Fruit fly (Drosophila melanogaster) whole organism, embryonic: ENCODE results near the gene CG11089.

Experiments
- Abd-B ChIP-seq: fragments of 200-800 bp; sonication (Bioruptor generic); optimal IDR thresholded peaks from 2 replicates; lab custom pipeline; 2018; ENCODE audit warnings: missing biosample characterization, mild to moderate bottlenecking, missing genetic modification characterization, moderate library complexity
- CG32532 ChIP-seq: fragments of 200-800 bp; sonication (Bioruptor generic); IDR thresholded peaks from 2 replicates; pipeline ENCODE4 v1.3.6; 2022; ENCODE audit warnings: missing biosample characterization, missing genetic modification characterization
- Hr78 ChIP-seq, 2 experiments: fragments of 200-800 bp in 1 of 2; fragments of >200 bp in 1 of 2; sonication (Bioruptor generic) in 1 of 2; optimal IDR thresholded peaks; 2 replicates each; lab custom pipeline; 2017 to 2019; ENCODE audit warnings: missing biosample characterization in 2 of 2, missing genetic modification characterization in 2 of 2, mild to moderate bottlenecking in 1 of 2, moderate library complexity in 1 of 2
- crc ChIP-seq: fragments of 200-800 bp; sonication (Bioruptor generic); optimal IDR thresholded peaks from 2 replicates; lab custom pipeline; 2016; ENCODE audit warnings: missing biosample characterization, missing genetic modification characterization
- fu2 ChIP-seq: fragments of 200-800 bp; sonication (Bioruptor generic); optimal IDR thresholded peaks from 2 replicates; lab custom pipeline; 2016; ENCODE audit warnings: missing biosample characterization, missing genetic modification characterization
- h ChIP-seq: fragments of >200 bp; optimal IDR thresholded peaks from 2 replicates; lab custom pipeline; 2017
- hb ChIP-seq: fragments of 200-800 bp; sonication (Bioruptor generic); IDR thresholded peaks from 3 replicates; pipeline ENCODE4 v1.3.6; 2022; ENCODE audit warnings: missing biosample characterization, missing genetic modification characterization; ENCODE audit not compliant: partially characterized antibody

dm6 chr3R:24859701-24860100, 17.1 kb upstream of the CG11089 start, which contains the start of gene ppk22:
- no peak for TF ChIP-seq CG32532 (GFP tag; lab: Robert Waterston, UW)
- TF ChIP-seq h (lab: Kevin White, UChicago), result no peak
- no peak for TF ChIP-seq Abd-B
- no peak for TF ChIP-seq crc (GFP tag; lab: Kevin White, UChicago)
- no peak for TF ChIP-seq hb
- TF ChIP-seq fu2, result no peak
- TF ChIP-seq Hr78 (GFP tag; optimal IDR thresholded peaks at IDR 0.05; lab: Kevin White, UChicago), result no peak
